Worm (Caenorhabditis elegans): Measurements from ENCODE around the gene Y34B4A.2.

DNA sequence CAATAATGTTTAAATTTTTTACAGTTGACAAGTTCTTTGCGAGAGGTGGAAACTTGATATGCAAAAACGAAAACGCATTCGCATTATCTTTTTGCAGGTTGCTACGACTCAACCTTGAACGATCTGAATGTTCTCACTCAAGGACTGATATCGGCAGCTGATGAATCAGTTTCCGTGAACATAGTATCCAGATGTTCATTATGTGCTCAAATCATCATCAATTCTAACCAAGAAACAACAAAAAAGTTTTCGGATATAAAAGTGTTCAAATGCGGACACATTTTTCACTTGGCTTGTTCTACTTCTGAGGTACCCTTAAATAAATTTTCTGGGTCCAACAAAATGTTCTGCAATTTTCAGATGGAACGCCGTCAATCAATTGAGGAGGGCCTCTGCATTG is 9.8 kb downstream of the Y34B4A.2 start:
- TF ChIP-seq nhr-21 (tag; optimal IDR thresholded peaks at IDR 0.05) (no peak), unc-62 (GFP tag; optimal IDR thresholded peaks at IDR 0.05) (no peak), nhr-12 (tag; optimal IDR thresholded peaks at IDR 0.05) (no peak), elt-1 (tag; optimal IDR thresholded peaks at IDR 0.05) (no peak), ztf-11 (tag; optimal IDR thresholded peaks at IDR 0.05) (no peak), unc-39 (tag; optimal IDR thresholded peaks at IDR 0.05) (no peak), nhr-10 (tag; optimal IDR thresholded peaks at IDR 0.05) (no peak), lsy-2 (tag; optimal IDR thresholded peaks at IDR 0.05) (no peak), ceh-16 (tag; optimal IDR thresholded peaks at IDR 0.05) (no peak), egl-27 (tag; optimal IDR thresholded peaks at IDR 0.05) (no peak), nhr-11 (tag; optimal IDR thresholded peaks at IDR 0.05) (no peak), F13H6.1 (tag; optimal IDR thresholded peaks at IDR 0.05) (no peak), snpc-4 (tag; optimal IDR thresholded peaks at IDR 0.05) (no peak)

Measured in whole organism, L2 larva.